Worm (Caenorhabditis elegans) whole organism, L1 larva: ENCODE data around the gene srv-7.

ENCODE experiments used
- C16A3.4 ChIP-seq: fragments of 150-350 bp; optimal IDR thresholded peaks from 2 replicates; lab custom pipeline; 2014; ENCODE audit warnings: missing biosample characterization, missing genetic modification characterization
- alr-1 ChIP-seq: fragments of 200-800 bp; sonication (Bioruptor generic); optimal IDR thresholded peaks from 2 replicates; lab custom pipeline; 2018; ENCODE audit warnings: borderline replicate concordance, mild to moderate bottlenecking, missing genetic modification characterization, missing compliant biosample characterization
- aly-2 ChIP-seq: fragments of 150-350 bp; optimal IDR thresholded peaks from 2 replicates; lab custom pipeline; 2014; ENCODE audit warnings: missing biosample characterization, missing genetic modification characterization
- ama-1 ChIP-seq: fragments of 150-350 bp; optimal IDR thresholded peaks from 2 replicates; lab custom pipeline; 2014
- ceh-88 ChIP-seq: fragments of 200-800 bp; sonication (Bioruptor generic); IDR thresholded peaks from 2 replicates; pipeline ENCODE4 v1.3.6; 2022; ENCODE audit warnings: missing genetic modification characterization, missing compliant biosample characterization
- efl-3 ChIP-seq: fragments of 200-800 bp; sonication (Bioruptor generic); optimal IDR thresholded peaks from 2 replicates; lab custom pipeline; 2018; ENCODE audit warnings: mild to moderate bottlenecking, missing genetic modification characterization, missing compliant biosample characterization
- elt-2 ChIP-seq: sonication (generic microtip); optimal IDR thresholded peaks from 2 replicates; lab custom pipeline; 2016; ENCODE audit warnings: missing genetic modification characterization, mild to moderate bottlenecking, inconsistent platforms, missing compliant biosample characterization, missing genetic modification reagents
- elt-3 ChIP-seq, 6 experiments: fragments of 150-350 bp in 1 of 6; sonication (generic microtip); optimal IDR thresholded peaks; 2 replicates each; lab custom pipeline; 2017 to 2018; ENCODE audit warnings: missing biosample characterization in 6 of 6, missing genetic modification characterization in 6 of 6, inconsistent platforms in 1 of 6
- fkh-10 ChIP-seq: sonication (generic microtip); optimal IDR thresholded peaks from 2 replicates; lab custom pipeline; 2017; ENCODE audit warnings: missing biosample characterization, missing genetic modification reagents, missing genetic modification characterization
- fkh-8 ChIP-seq: sonication (generic microtip); optimal IDR thresholded peaks from 2 replicates; lab custom pipeline; 2016; ENCODE audit warnings: mild to moderate bottlenecking, missing genetic modification characterization, missing compliant biosample characterization
- hlh-17 ChIP-seq: fragments of 200-800 bp; sonication (Bioruptor generic); optimal IDR thresholded peaks from 2 replicates; lab custom pipeline; 2018; ENCODE audit warnings: missing genetic modification characterization, mild to moderate bottlenecking, missing compliant biosample characterization, moderate library complexity, borderline replicate concordance
- hpl-2 ChIP-seq: fragments of 150-350 bp; optimal IDR thresholded peaks from 2 replicates; lab custom pipeline; 2014; ENCODE audit warnings: missing biosample characterization, missing genetic modification reagents, missing genetic modification characterization
- lin-14 ChIP-seq: fragments of 200-800 bp; sonication (Bioruptor generic); optimal IDR thresholded peaks from 2 replicates; lab custom pipeline; 2018; ENCODE audit warnings: mild to moderate bottlenecking, missing genetic modification characterization, moderate library complexity, missing compliant biosample characterization
- lin-39 ChIP-seq: fragments of 150-350 bp; optimal IDR thresholded peaks from 2 replicates; lab custom pipeline; 2014; ENCODE audit warnings: missing biosample characterization, missing genetic modification reagents, missing genetic modification characterization
- lir-3 ChIP-seq: sonication (generic microtip); optimal IDR thresholded peaks from 2 replicates; lab custom pipeline; 2016; ENCODE audit warnings: mild to moderate bottlenecking, missing genetic modification characterization, moderate library complexity, missing compliant biosample characterization; ENCODE audit not compliant: poor library complexity
- mab-9 ChIP-seq: fragments of 200-800 bp; sonication (Bioruptor generic); IDR thresholded peaks from 2 replicates; pipeline ENCODE4 v1.3.6; 2022; ENCODE audit warnings: missing genetic modification reagents, missing genetic modification characterization, missing compliant biosample characterization
- nhr-20 ChIP-seq: sonication (generic microtip); optimal IDR thresholded peaks from 2 replicates; lab custom pipeline; 2016; ENCODE audit warnings: mild to moderate bottlenecking, missing genetic modification characterization, missing compliant biosample characterization
- nhr-237 ChIP-seq: fragments of 150-350 bp; optimal IDR thresholded peaks from 2 replicates; lab custom pipeline; 2014; ENCODE audit warnings: missing biosample characterization, missing genetic modification characterization
- pqm-1 ChIP-seq: sonication (generic microtip); optimal IDR thresholded peaks from 3 replicates; lab custom pipeline; 2017; ENCODE audit warnings: missing biosample characterization, missing genetic modification characterization
- rnt-1 ChIP-seq: sonication (generic microtip); optimal IDR thresholded peaks from 2 replicates; lab custom pipeline; 2016; ENCODE audit warnings: mild to moderate bottlenecking, missing genetic modification characterization, moderate library complexity, missing compliant biosample characterization
- snpc-4 ChIP-seq: fragments of 150-350 bp; optimal IDR thresholded peaks from 2 replicates; lab custom pipeline; 2014; ENCODE audit warnings: missing biosample characterization, missing genetic modification characterization
- sup-37 ChIP-seq: fragments of 200-800 bp; sonication (Bioruptor generic); optimal IDR thresholded peaks from 2 replicates; lab custom pipeline; 2018; ENCODE audit warnings: mild to moderate bottlenecking, missing genetic modification characterization, missing compliant biosample characterization
- swsn-7 ChIP-seq: sonication (generic microtip); optimal IDR thresholded peaks from 2 replicates; lab custom pipeline; 2016; ENCODE audit warnings: missing genetic modification characterization, missing compliant biosample characterization
- unc-130 ChIP-seq: fragments of 150-350 bp; optimal IDR thresholded peaks from 2 replicates; lab custom pipeline; 2017; ENCODE audit warnings: missing biosample characterization, missing genetic modification characterization, inconsistent platforms
- unc-62 ChIP-seq: fragments of 150-350 bp; optimal IDR thresholded peaks from 2 replicates; lab custom pipeline; 2014; ENCODE audit warnings: missing biosample characterization, missing genetic modification reagents, missing genetic modification characterization
- xbp-1 ChIP-seq: sonication (generic microtip); optimal IDR thresholded peaks from 2 replicates; lab custom pipeline; 2016; ENCODE audit warnings: missing genetic modification characterization, missing compliant biosample characterization
- zag-1 ChIP-seq: fragments of 150-350 bp; optimal IDR thresholded peaks from 2 replicates; lab custom pipeline; 2014; ENCODE audit warnings: missing biosample characterization, missing genetic modification characterization
- zip-4 ChIP-seq: fragments of 200-800 bp; sonication (Bioruptor generic); optimal IDR thresholded peaks from 2 replicates; lab custom pipeline; 2018; ENCODE audit warnings: mild to moderate bottlenecking, missing genetic modification characterization, moderate library complexity, missing compliant biosample characterization
- ztf-11 ChIP-seq, 2 experiments: sonication (generic microtip); optimal IDR thresholded peaks; 2 replicates each; lab custom pipeline; 2016 to 2017; ENCODE audit warnings: missing genetic modification characterization in 2 of 2, missing biosample characterization in 1 of 2, missing compliant biosample characterization in 1 of 2
- ztf-4 ChIP-seq: fragments of 150-350 bp; optimal IDR thresholded peaks from 2 replicates; lab custom pipeline; 2014; ENCODE audit warnings: missing biosample characterization, missing genetic modification characterization

srv-7 gene

DNA sequence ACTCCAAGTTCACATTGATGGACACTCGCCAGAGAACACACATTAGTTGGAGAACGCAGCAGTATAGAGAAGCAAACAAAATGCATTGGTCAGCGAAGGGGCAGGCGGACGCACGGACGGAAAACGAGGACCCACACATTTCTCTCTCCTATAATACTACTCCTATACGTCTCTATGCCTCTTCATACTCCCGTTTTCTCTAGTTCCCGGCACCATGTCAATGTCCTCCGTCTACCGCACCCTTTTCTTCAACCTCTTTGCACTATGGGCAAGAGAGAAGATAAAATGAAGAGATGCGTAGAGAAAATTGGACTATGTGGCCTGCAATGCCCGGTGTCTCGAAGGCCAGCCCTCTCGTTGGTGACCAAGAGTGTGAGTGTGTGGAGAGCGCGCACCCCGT lies 38.3 kb upstream of the srv-7 start, which contains the start of gene set-20 (continued):
- no peak for TF ChIP-seq ama-1
- no peak for TF ChIP-seq lin-39 (tag; lab: Kevin White, UChicago)
- TF ChIP-seq ztf-11 (tag; optimal IDR thresholded peaks at IDR 0.05; lab: Kevin White, UChicago): peak in 1 of 2 experiments; percentile 38
- peak; percentile 43 for TF ChIP-seq swsn-7
- no peak for TF ChIP-seq hlh-17 (GFP tag; lab: Kevin White, UChicago)

DNA sequence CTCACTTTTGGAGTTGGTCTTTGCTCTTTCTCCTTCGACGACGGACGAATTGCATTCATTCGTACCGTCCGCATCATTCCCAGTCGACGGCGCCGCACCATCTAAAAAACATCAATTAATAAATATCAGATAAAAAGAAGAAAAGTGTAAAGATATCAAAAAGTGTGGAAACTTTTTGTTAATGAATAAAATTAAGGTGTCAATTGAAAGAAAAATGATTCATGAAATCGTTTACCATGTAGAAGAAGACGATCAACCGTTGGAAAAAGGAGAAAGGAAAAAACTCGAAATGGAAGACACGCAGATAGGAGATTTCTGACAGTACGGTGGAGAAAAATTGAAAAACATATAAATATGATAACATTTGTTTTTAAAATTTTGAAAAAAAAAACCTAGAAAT lies 32.3 kb upstream of the srv-7 start, which contains the start of gene set-19:
Gene set-19 (minus strand): TSS at position 101 of the 400 bp plus-strand sequence.
- TF ChIP-seq unc-62 (GFP tag; lab: Kevin White, UChicago) (no peak), rnt-1 (tag; lab: Kevin White, UChicago) (no peak), nhr-20 (tag; lab: Kevin White, UChicago) (no peak), hpl-2 (GFP tag; lab: Kevin White, UChicago) (no peak), sup-37 (GFP tag; lab: Kevin White, UChicago) (no peak), snpc-4 (no peak), fkh-10 (GFP tag; lab: Kevin White, UChicago) (no peak), pqm-1 (tag; lab: Kevin White, UChicago) (no peak), C16A3.4 (tag; lab: Kevin White, UChicago) (no peak), ceh-88 (GFP tag; lab: Robert Waterston, UW) (no peak), ztf-11 (tag; optimal IDR thresholded peaks at IDR 0.05; lab: Kevin White, UChicago) (no peak)
- TF ChIP-seq, all 84 proteins: peak for 0

DNA sequence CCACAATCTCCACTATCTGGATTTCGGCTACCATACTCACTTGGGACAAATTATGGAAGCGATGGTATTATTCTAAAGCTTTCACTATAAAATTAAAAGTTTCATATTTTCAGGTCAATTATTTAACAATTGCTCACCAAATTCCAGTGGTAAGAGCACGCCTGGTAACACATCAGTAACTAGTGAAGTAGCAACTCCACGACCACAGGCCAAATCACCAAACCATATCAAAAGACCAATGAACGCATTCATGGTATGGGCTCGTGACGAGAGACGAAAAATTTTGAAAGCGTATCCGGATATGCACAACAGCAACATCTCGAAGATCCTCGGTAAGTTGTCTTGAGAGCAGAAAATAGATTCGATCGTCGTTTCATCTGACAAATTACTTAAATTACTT lies 24.8 kb upstream of the srv-7 start:
- TF ChIP-seq unc-62 (GFP tag; lab: Kevin White, UChicago) (no peak), lin-14 (GFP tag; lab: Kevin White, UChicago) (no peak), nhr-237 (tag; lab: Kevin White, UChicago) (no peak), fkh-8 (no peak), mab-9 (GFP tag; lab: Robert Waterston, UW) (no peak), efl-3 (GFP tag; lab: Kevin White, UChicago) (no peak), unc-130 (tag; lab: Kevin White, UChicago) (no peak), ztf-4 (tag; lab: Kevin White, UChicago) (no peak), aly-2 (tag; lab: Kevin White, UChicago) (no peak)

DNA sequence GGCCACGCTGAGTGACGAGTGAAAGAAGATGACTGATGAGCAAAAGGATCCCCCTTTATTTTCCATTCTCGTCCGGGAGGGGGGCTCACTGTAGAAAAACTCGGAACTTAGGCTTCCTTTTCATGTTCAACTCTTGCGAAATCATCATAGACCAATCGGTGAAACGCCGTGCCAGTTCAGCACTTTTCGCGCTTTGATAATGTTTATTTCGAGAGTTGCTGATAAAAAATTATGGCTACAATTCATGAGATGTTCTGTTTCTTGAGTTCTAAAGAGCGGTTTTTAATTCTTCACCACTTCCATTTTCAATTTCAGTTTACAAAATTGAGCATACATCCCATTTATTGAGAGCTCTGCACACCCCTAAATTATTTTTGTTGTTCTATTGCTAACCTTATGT lies 23.0 kb upstream of the srv-7 start:
- TF ChIP-seq lir-3 (tag; lab: Kevin White, UChicago): no peak
- TF ChIP-seq alr-1 (tag; lab: Kevin White, UChicago): no peak
- TF ChIP-seq pqm-1 (tag; lab: Kevin White, UChicago): no peak
- TF ChIP-seq swsn-7: no peak
- no peak for TF ChIP-seq zag-1 (tag; lab: Kevin White, UChicago)
- TF ChIP-seq, all 84 proteins: peak for 0

ce11 chrX:5669733-5670132 lies 21.9 kb upstream of the srv-7 start:
- TF ChIP-seq xbp-1 (tag; lab: Kevin White, UChicago) (no peak), lin-14 (GFP tag; lab: Kevin White, UChicago) (peak; percentile 7), zip-4 (GFP tag; lab: Kevin White, UChicago) (no peak), elt-2 (tag; lab: Kevin White, UChicago) (peak; percentile 69), nhr-237 (tag; lab: Kevin White, UChicago) (no peak)
- TF ChIP-seq, all 84 proteins: peak for 2

ce11 chrX:5663537-5663936 lies 15.8 kb upstream of the srv-7 start, which contains the start of gene egl-13:
Gene egl-13, plus strand, starts transcription at chrX:5663837.
- no peak for TF ChIP-seq elt-3 (tag; optimal IDR thresholded peaks at IDR 0.05; lab: Kevin White, UChicago)
